Fruit fly (Drosophila melanogaster) whole organism, embryonic: Measurements from ENCODE around the gene Csk.

Experiments
- CG10274 ChIP-seq: fragments of 200-800 bp; sonication (Bioruptor generic); optimal IDR thresholded peaks from 3 replicates; lab custom pipeline; 2017; ENCODE audit warnings: missing biosample characterization, mild to moderate bottlenecking, missing genetic modification characterization
- CG10321 ChIP-seq: fragments of 200-800 bp; sonication (Bioruptor generic); IDR thresholded peaks from 2 replicates; pipeline ENCODE4 v1.3.6; 2022; ENCODE audit warnings: missing biosample characterization, missing genetic modification characterization
- CG10431 ChIP-seq: fragments of 200-800 bp; sonication (Bioruptor generic); optimal IDR thresholded peaks from 3 replicates; lab custom pipeline; 2018; ENCODE audit warnings: missing biosample characterization, mild to moderate bottlenecking, missing genetic modification characterization
- CG11456 ChIP-seq: fragments of 200-800 bp; sonication (Bioruptor generic); IDR thresholded peaks from 3 replicates; pipeline ENCODE4 v1.3.6; 2022; ENCODE audit warnings: missing biosample characterization, missing genetic modification characterization
- CG13287 ChIP-seq: fragments of 200-800 bp; sonication (Bioruptor generic); IDR thresholded peaks from 2 replicates; pipeline ENCODE4 v1.3.6; 2022; ENCODE audit warnings: missing biosample characterization, missing genetic modification characterization; ENCODE audit not compliant: partially characterized antibody
- CG1529 ChIP-seq: fragments of 200-800 bp; sonication (Bioruptor generic); optimal IDR thresholded peaks from 3 replicates; lab custom pipeline; 2018; ENCODE audit warnings: missing biosample characterization, missing genetic modification characterization
- CG15601 ChIP-seq: fragments of 200-800 bp; sonication (Bioruptor generic); optimal IDR thresholded peaks from 3 replicates; lab custom pipeline; 2019; ENCODE audit warnings: missing biosample characterization, mild to moderate bottlenecking, missing genetic modification characterization, moderate library complexity
- CG16779 ChIP-seq: fragments of 200-800 bp; sonication (Bioruptor generic); IDR thresholded peaks from 2 replicates; pipeline ENCODE4 v1.3.6; 2022; ENCODE audit warnings: missing biosample characterization, missing genetic modification characterization
- CG16863 ChIP-seq: fragments of 200-800 bp; sonication (Bioruptor generic); optimal IDR thresholded peaks from 3 replicates; lab custom pipeline; 2016; ENCODE audit warnings: missing biosample characterization, missing genetic modification characterization
- CG17359 ChIP-seq: fragments of 200-800 bp; sonication (Bioruptor generic); optimal IDR thresholded peaks from 3 replicates; lab custom pipeline; 2018; ENCODE audit warnings: missing biosample characterization, mild to moderate bottlenecking, missing genetic modification characterization, moderate library complexity
- CG17361 ChIP-seq: fragments of 200-800 bp; sonication (Bioruptor generic); IDR thresholded peaks from 3 replicates; pipeline ENCODE4 v1.3.6; 2022; ENCODE audit warnings: missing biosample characterization, missing genetic modification characterization
- CG17802 ChIP-seq: fragments of 200-800 bp; sonication (Bioruptor generic); optimal IDR thresholded peaks from 2 replicates; lab custom pipeline; 2018; ENCODE audit warnings: missing biosample characterization, mild to moderate bottlenecking, missing genetic modification characterization, moderate library complexity
- CG17912 ChIP-seq: fragments of 200-800 bp; sonication (Bioruptor generic); optimal IDR thresholded peaks from 2 replicates; lab custom pipeline; 2018; ENCODE audit warnings: missing biosample characterization, mild to moderate bottlenecking, missing genetic modification characterization
- CG18262 ChIP-seq: fragments of 200-800 bp; optimal IDR thresholded peaks from 3 replicates; lab custom pipeline; 2019; ENCODE audit warnings: missing biosample characterization, mild to moderate bottlenecking, missing genetic modification characterization, moderate library complexity
- CG2129 ChIP-seq: fragments of 200-800 bp; sonication (Bioruptor generic); IDR thresholded peaks from 2 replicates; pipeline ENCODE4 v1.3.6; 2022; ENCODE audit warnings: missing biosample characterization, missing genetic modification characterization; ENCODE audit not compliant: partially characterized antibody
- CG3163 ChIP-seq: fragments of 200-800 bp; sonication (Bioruptor generic); optimal IDR thresholded peaks from 3 replicates; lab custom pipeline; 2016; ENCODE audit warnings: missing biosample characterization, missing genetic modification characterization
- CG3726 ChIP-seq: fragments of 200-800 bp; sonication (Bioruptor generic); IDR thresholded peaks from 3 replicates; pipeline ENCODE4, ENCODE4 v1.3.6; 2022; ENCODE audit warnings: missing biosample characterization, missing genetic modification characterization
- CG6683 ChIP-seq: fragments of 200-800 bp; sonication (Bioruptor generic); optimal IDR thresholded peaks from 2 replicates; lab custom pipeline; 2017; ENCODE audit warnings: missing biosample characterization, mild to moderate bottlenecking, missing genetic modification characterization, missing genetic modification reagents
- CG7745 ChIP-seq: fragments of 200-800 bp; sonication (Bioruptor generic); optimal IDR thresholded peaks from 2 replicates; lab custom pipeline; 2018; ENCODE audit warnings: missing biosample characterization, mild to moderate bottlenecking, missing genetic modification characterization, moderate library complexity
- CG9797 ChIP-seq: fragments of 200-800 bp; sonication (Bioruptor generic); optimal IDR thresholded peaks from 3 replicates; lab custom pipeline; 2018; ENCODE audit warnings: missing biosample characterization, mild to moderate bottlenecking, missing genetic modification characterization
- CrebB ChIP-seq: fragments of 200-800 bp; sonication (Bioruptor generic); optimal IDR thresholded peaks from 3 replicates; lab custom pipeline; 2018; ENCODE audit warnings: missing biosample characterization, mild to moderate bottlenecking, missing genetic modification characterization
- Doc3 ChIP-seq: fragments of 200-800 bp; sonication (Bioruptor generic); IDR thresholded peaks from 3 replicates; pipeline ENCODE4 v1.3.6; 2022; ENCODE audit warnings: missing biosample characterization, missing genetic modification characterization; ENCODE audit not compliant: partially characterized antibody
- E2f2 ChIP-seq: fragments of 200-800 bp; sonication (Bioruptor generic); IDR thresholded peaks from 2 replicates; pipeline ENCODE4 v1.3.6; 2022; ENCODE audit warnings: missing biosample characterization, missing genetic modification characterization
- GATAe ChIP-seq: fragments of 200-800 bp; sonication (Bioruptor generic); conservative IDR thresholded peaks from 2 replicates; pipeline ENCODE4 v1.3.6; 2022; ENCODE audit warnings: missing biosample characterization, missing genetic modification characterization
- Hand ChIP-seq: fragments of 200-800 bp; sonication (Bioruptor generic); optimal IDR thresholded peaks from 2 replicates; lab custom pipeline; 2017; ENCODE audit warnings: mild to moderate bottlenecking, missing biosample characterization, missing genetic modification reagents, missing genetic modification characterization
- HmgD ChIP-seq: fragments of 200-800 bp; sonication (Bioruptor generic); optimal IDR thresholded peaks from 3 replicates; lab custom pipeline; 2016; ENCODE audit warnings: missing biosample characterization, missing genetic modification characterization
- HmgZ ChIP-seq: fragments of 200-800 bp; sonication (Bioruptor generic); optimal IDR thresholded peaks from 2 replicates; lab custom pipeline; 2018; ENCODE audit warnings: missing biosample characterization, mild to moderate bottlenecking, missing genetic modification characterization
- Med ChIP-seq: fragments of 200-800 bp; sonication (Bioruptor generic); peaks from one replicate; lab custom pipeline; 2016; ENCODE audit warnings: missing biosample characterization, missing genetic modification characterization, mild to moderate bottlenecking, inconsistent platforms, moderate library complexity
- Scr ChIP-seq: fragments of 200-800 bp; sonication (Bioruptor generic); IDR thresholded peaks from 2 replicates; pipeline ENCODE4 v1.3.6; 2022; ENCODE audit warnings: missing biosample characterization, missing genetic modification characterization; ENCODE audit not compliant: partially characterized antibody
- Vsx1 ChIP-seq: fragments of 200-800 bp; sonication (Bioruptor generic); optimal IDR thresholded peaks from 2 replicates; lab custom pipeline; 2017; ENCODE audit warnings: missing biosample characterization, mild to moderate bottlenecking, missing genetic modification characterization, missing genetic modification reagents
- al ChIP-seq: fragments of 200-800 bp; sonication (Bioruptor generic); IDR thresholded peaks from 2 replicates; pipeline ENCODE4 v1.3.6; 2022; ENCODE audit warnings: missing biosample characterization, missing genetic modification characterization
- ash1 ChIP-seq: fragments of 200-800 bp; sonication (Bioruptor generic); optimal IDR thresholded peaks from 2 replicates; lab custom pipeline; 2018; ENCODE audit warnings: missing biosample characterization, mild to moderate bottlenecking, missing genetic modification characterization
- cg ChIP-seq: fragments of 200-800 bp; sonication (Bioruptor generic); optimal IDR thresholded peaks from 3 replicates; lab custom pipeline; 2019; ENCODE audit warnings: missing biosample characterization, mild to moderate bottlenecking, missing genetic modification characterization, moderate library complexity
- chn ChIP-seq: fragments of 200-800 bp; sonication (Bioruptor generic); optimal IDR thresholded peaks from 2 replicates; lab custom pipeline; 2016; ENCODE audit warnings: missing biosample characterization, missing genetic modification characterization
- dati ChIP-seq: fragments of 200-800 bp; sonication (Bioruptor generic); IDR thresholded peaks from 2 replicates; pipeline ENCODE4 v1.3.6; 2022; ENCODE audit warnings: missing biosample characterization, missing genetic modification characterization
- disco-r ChIP-seq: fragments of 200-800 bp; sonication (Bioruptor generic); optimal IDR thresholded peaks from 2 replicates; lab custom pipeline; 2016; ENCODE audit warnings: missing biosample characterization, missing genetic modification characterization
- fu2 ChIP-seq: fragments of 200-800 bp; sonication (Bioruptor generic); optimal IDR thresholded peaks from 2 replicates; lab custom pipeline; 2016; ENCODE audit warnings: missing biosample characterization, missing genetic modification characterization
- gsb-n ChIP-seq: fragments of 200-800 bp; sonication (Bioruptor generic); optimal IDR thresholded peaks from 3 replicates; lab custom pipeline; 2018; ENCODE audit warnings: missing biosample characterization, mild to moderate bottlenecking, missing genetic modification characterization
- gt ChIP-seq: fragments of 200-800 bp; sonication (Bioruptor generic); IDR thresholded peaks from 2 replicates; pipeline ENCODE4 v1.3.6; 2022; ENCODE audit warnings: missing biosample characterization, missing genetic modification characterization
- hb ChIP-seq: fragments of 200-800 bp; sonication (Bioruptor generic); IDR thresholded peaks from 3 replicates; pipeline ENCODE4 v1.3.6; 2022; ENCODE audit warnings: missing biosample characterization, missing genetic modification characterization; ENCODE audit not compliant: partially characterized antibody
- jing ChIP-seq: fragments of 200-800 bp; sonication (Bioruptor generic); optimal IDR thresholded peaks from 2 replicates; lab custom pipeline; 2018; ENCODE audit warnings: missing biosample characterization, mild to moderate bottlenecking, missing genetic modification characterization
- mirr ChIP-seq: fragments of 200-800 bp; sonication (Bioruptor generic); optimal IDR thresholded peaks from 3 replicates; lab custom pipeline; 2018; ENCODE audit warnings: missing biosample characterization, mild to moderate bottlenecking, missing genetic modification characterization
- onecut ChIP-seq: fragments of 200-800 bp; sonication (Bioruptor generic); IDR thresholded peaks from 2 replicates; pipeline ENCODE4 v1.3.6; 2022; ENCODE audit warnings: missing biosample characterization, missing genetic modification characterization
- slou ChIP-seq: fragments of 200-800 bp; sonication (Bioruptor generic); optimal IDR thresholded peaks from 3 replicates; lab custom pipeline; 2016; ENCODE audit warnings: missing biosample characterization, missing genetic modification characterization
- tgo ChIP-seq: fragments of 200-800 bp; sonication (Bioruptor generic); IDR thresholded peaks from 3 replicates; pipeline ENCODE4 v1.3.6; 2022; ENCODE audit warnings: missing biosample characterization, missing genetic modification characterization
- ttk ChIP-seq: fragments of 200-800 bp; sonication (Bioruptor generic); IDR thresholded peaks from 2 replicates; pipeline ENCODE4 v2.1.2; 2022; ENCODE audit warnings: missing biosample characterization, missing genetic modification characterization
- tup ChIP-seq: fragments of 200-800 bp; sonication (Bioruptor generic); optimal IDR thresholded peaks from 2 replicates; lab custom pipeline; 2016; ENCODE audit warnings: missing biosample characterization, mild to moderate bottlenecking, missing genetic modification characterization, moderate library complexity
- unpg ChIP-seq: fragments of 200-800 bp; sonication (Bioruptor generic); optimal IDR thresholded peaks from 3 replicates; lab custom pipeline; 2018; ENCODE audit warnings: missing biosample characterization, mild to moderate bottlenecking, missing genetic modification characterization, moderate library complexity
- wor ChIP-seq: fragments of 200-800 bp; sonication (Bioruptor generic); IDR thresholded peaks from 2 replicates; pipeline ENCODE4 v1.3.6; 2022; ENCODE audit warnings: missing biosample characterization, missing genetic modification characterization
- zen2 ChIP-seq: fragments of 200-800 bp; sonication (Bioruptor generic); IDR thresholded peaks from 3 replicates; pipeline ENCODE4 v1.3.6; 2022; ENCODE audit warnings: missing biosample characterization, missing genetic modification characterization; ENCODE audit not compliant: partially characterized antibody

Gene Csk

DNA sequence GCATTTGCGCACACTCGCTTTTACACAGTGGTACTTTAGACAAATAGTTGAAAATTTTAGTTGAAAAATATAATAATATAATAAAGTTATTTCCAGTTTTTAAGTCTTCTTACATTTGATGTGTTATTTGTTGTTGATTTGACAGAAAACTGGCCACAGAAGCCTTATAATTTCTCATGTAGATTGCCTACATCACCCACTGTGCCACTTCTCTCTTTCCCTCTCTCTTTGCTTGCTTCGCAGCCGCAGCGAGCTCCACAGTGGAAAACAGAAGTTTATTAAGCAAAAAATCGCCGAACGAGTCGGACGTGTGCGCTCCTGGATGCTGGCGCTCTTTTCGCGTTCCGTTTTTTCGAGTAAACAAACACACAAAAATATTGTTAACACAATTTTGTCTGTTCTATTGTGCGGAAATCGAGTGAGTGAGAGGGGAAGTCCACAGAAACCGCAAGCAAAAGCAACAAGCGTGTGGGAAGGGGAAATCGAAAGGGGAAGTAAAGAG is 5.4 kb upstream of the Csk start, which contains the start of gene CG42327 (continued):
- peak; percentile 81 for TF ChIP-seq CG10431 (GFP tag; lab: Kevin White, UChicago)
- peak; percentile 96 for TF ChIP-seq CG17359 (tag; lab: Kevin White, UChicago)
- peak; percentile 66 for TF ChIP-seq Hand (GFP tag; lab: Kevin White, UChicago)
- TF ChIP-seq CG9797 (GFP tag; lab: Kevin White, UChicago), result peak; percentile 31
- TF ChIP-seq GATAe (GFP tag; lab: Robert Waterston, UW), result peak; percentile 45; the same call in 1 of the 2 replicates
- no peak for TF ChIP-seq zen2 (GFP tag; lab: Robert Waterston, UW)
- TF ChIP-seq HmgD (GFP tag; lab: Kevin White, UChicago), result peak; percentile 58
- peak; percentile 93 for TF ChIP-seq CG17361 (GFP tag; lab: Robert Waterston, UW)
- TF ChIP-seq CG3163 (GFP tag; lab: Kevin White, UChicago), result peak; percentile 89
- peak; percentile 96 for TF ChIP-seq Med (GFP tag; lab: Kevin White, UChicago)
- TF ChIP-seq fu2 (GFP tag; lab: Kevin White, UChicago), result peak; percentile 65
- TF ChIP-seq CG7745 (tag; lab: Kevin White, UChicago), result peak; percentile 27
- TF ChIP-seq CG17912, result peak; percentile 53
- peak; percentile 92 for TF ChIP-seq CG1529 (GFP tag; lab: Kevin White, UChicago)
- TF ChIP-seq gsb-n (tag; lab: Kevin White, UChicago), result peak; percentile 97
- TF ChIP-seq CG13287, result peak; percentile 59
- TF ChIP-seq CG11456, result peak; percentile 89
- peak; percentile 92 for TF ChIP-seq CG15601 (tag; lab: Kevin White, UChicago)
- TF ChIP-seq Doc3 (GFP tag; lab: Robert Waterston, UW), result no peak
- peak; percentile 84 for TF ChIP-seq CrebB
- peak; percentile 92 for TF ChIP-seq chn (GFP tag; lab: Kevin White, UChicago)
- peak; percentile 21 for TF ChIP-seq ash1
- peak; percentile 70 for TF ChIP-seq CG10274 (GFP tag; lab: Kevin White, UChicago)
- TF ChIP-seq CG3726 (GFP tag; lab: Robert Waterston, UW), result peak; percentile 93
- peak; percentile 83 for TF ChIP-seq tup (GFP tag; lab: Kevin White, UChicago)
- peak; percentile 87 for TF ChIP-seq onecut (GFP tag; lab: Robert Waterston, UW)
- TF ChIP-seq slou, result peak; percentile 79
- peak; percentile 51; the same call in 1 of the 2 replicates for TF ChIP-seq CG16779 (GFP tag; lab: Robert Waterston, UW)
- peak; percentile 97 for TF ChIP-seq CG18262 (tag; lab: Kevin White, UChicago)
- peak; percentile 96 for TF ChIP-seq tgo (GFP tag; lab: Robert Waterston, UW)
- peak; percentile 76; the same call in 1 of the 2 replicates for TF ChIP-seq CG10321
- TF ChIP-seq Scr (GFP tag; lab: Robert Waterston, UW), result 0 out of 2 replicates have a peak, but pooled peaks have one; percentile 47
- TF ChIP-seq disco-r, result peak; percentile 65
- TF ChIP-seq unpg, result peak; percentile 97
- peak; percentile 93 for TF ChIP-seq ttk
- peak; percentile 81 for TF ChIP-seq HmgZ (tag; lab: Kevin White, UChicago)
- TF ChIP-seq wor (GFP tag; lab: Robert Waterston, UW), result peak; percentile 93
- TF ChIP-seq hb (GFP tag; lab: Robert Waterston, UW), result no peak
- TF ChIP-seq E2f2, result peak; percentile 82
- peak; percentile 88 for TF ChIP-seq dati (GFP tag; lab: Robert Waterston, UW)
- peak; percentile 88 for TF ChIP-seq CG6683
- TF ChIP-seq al, result peak; percentile 87
- peak; percentile 87 for TF ChIP-seq CG16863 (GFP tag; lab: Kevin White, UChicago)
- TF ChIP-seq jing, result peak; percentile 88
- TF ChIP-seq Vsx1 (GFP tag; lab: Kevin White, UChicago), result peak; percentile 91
- peak; percentile 80 for TF ChIP-seq mirr (GFP tag; lab: Kevin White, UChicago)
- peak; percentile 86 for TF ChIP-seq gt (GFP tag; lab: Robert Waterston, UW)
- TF ChIP-seq CG17802, result peak; percentile 79
- peak; percentile 52 for TF ChIP-seq cg (GFP tag; lab: Kevin White, UChicago)
- TF ChIP-seq CG2129 (GFP tag; lab: Robert Waterston, UW), result no peak
